Fruit fly (Drosophila melanogaster) whole organism, embryonic: ENCODE measurements around the gene CG13796.

Experiments used
- CG12659 ChIP-seq: fragments of 200-800 bp; sonication (Bioruptor generic); optimal IDR thresholded peaks from 3 replicates; lab custom pipeline; 2017; ENCODE audit warnings: mild to moderate bottlenecking, missing biosample characterization, missing genetic modification reagents, missing genetic modification characterization
- CG14050 ChIP-seq: fragments of 200-800 bp; sonication (Bioruptor generic); IDR thresholded peaks from 3 replicates; pipeline ENCODE4 v1.3.6; 2022; ENCODE audit warnings: missing biosample characterization, missing genetic modification characterization
- CG2199 ChIP-seq: fragments of 200-800 bp; sonication (Bioruptor generic); IDR thresholded peaks from 3 replicates; pipeline ENCODE4 v1.3.6; 2022; ENCODE audit warnings: missing biosample characterization, missing genetic modification characterization
- CG9876 ChIP-seq: fragments of 200-800 bp; sonication (Bioruptor generic); optimal IDR thresholded peaks from 2 replicates; lab custom pipeline; 2016; ENCODE audit warnings: missing biosample characterization, missing genetic modification characterization
- Myb ChIP-seq: fragments of 200-800 bp; sonication (Bioruptor generic); optimal IDR thresholded peaks from 2 replicates; lab custom pipeline; 2016; ENCODE audit warnings: missing biosample characterization, missing genetic modification characterization
- YL-1 ChIP-seq: fragments of 200-800 bp; sonication (Bioruptor generic); optimal IDR thresholded peaks from 3 replicates; lab custom pipeline; 2017; ENCODE audit warnings: missing biosample characterization, mild to moderate bottlenecking, missing genetic modification characterization
- gro ChIP-seq: fragments of 200-800 bp; sonication (Bioruptor generic); optimal IDR thresholded peaks from 2 replicates; lab custom pipeline; 2016; ENCODE audit warnings: missing biosample characterization, missing genetic modification characterization
- lov ChIP-seq, 2 experiments: fragments of 200-800 bp in 1 of 2; fragments of >200 bp in 1 of 2; sonication (Bioruptor generic) in 1 of 2; IDR thresholded peaks in 1 of 2; optimal IDR thresholded peaks in 1 of 2; 2 replicates in 1 of 2; 3 replicates in 1 of 2; pipeline versions ENCODE4 v1.3.6 to Lab custom; 2017 to 2022; ENCODE audit warnings: missing biosample characterization in 1 of 2, missing genetic modification characterization in 1 of 2
- pfk ChIP-seq: fragments of 200-800 bp; sonication (Bioruptor generic); optimal IDR thresholded peaks from 2 replicates; lab custom pipeline; 2018; ENCODE audit warnings: missing biosample characterization, mild to moderate bottlenecking, missing genetic modification characterization, moderate library complexity
- psq ChIP-seq: fragments of 200-800 bp; sonication (Bioruptor generic); optimal IDR thresholded peaks from 2 replicates; lab custom pipeline; 2017; ENCODE audit warnings: missing biosample characterization, missing genetic modification characterization
- unc-4 ChIP-seq: fragments of 200-800 bp; sonication (Bioruptor generic); IDR thresholded peaks from 2 replicates; pipeline ENCODE4 v1.3.6; 2022; ENCODE audit warnings: missing biosample characterization, missing genetic modification characterization; ENCODE audit not compliant: partially characterized antibody
- zfh2 ChIP-seq: fragments of 200-800 bp; sonication (Bioruptor generic); optimal IDR thresholded peaks from 2 replicates; lab custom pipeline; 2016; ENCODE audit warnings: missing biosample characterization, missing genetic modification characterization

DNA sequence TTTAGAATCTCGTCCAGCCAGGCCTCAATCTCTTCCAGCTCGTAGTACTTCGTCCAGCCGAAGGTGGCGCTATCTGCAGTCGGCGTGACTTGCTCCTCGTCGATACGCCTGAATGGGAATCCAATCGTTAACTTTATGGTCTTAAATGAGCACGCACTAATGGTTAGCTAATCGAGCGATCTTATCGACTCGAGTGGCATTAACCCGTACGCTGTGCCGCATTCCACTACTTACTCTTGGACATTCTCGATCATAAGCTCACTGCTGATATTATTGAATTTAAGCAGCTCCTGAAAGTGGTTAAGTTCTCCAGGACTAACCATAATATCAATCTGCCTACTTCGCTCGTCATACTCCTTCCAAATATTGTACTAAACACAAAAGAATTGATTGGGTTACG, 42.0 kb downstream of the CG13796 start:
- TF ChIP-seq gro = no peak
- TF ChIP-seq CG12659 (GFP tag; lab: Kevin White, UChicago) = no peak
- TF ChIP-seq CG2199 = no peak
- no peak for TF ChIP-seq lov (optimal IDR thresholded peaks at IDR 0.05; lab: Kevin White, UChicago)
- TF ChIP-seq lov (GFP tag; IDR thresholded peaks at IDR 0.05; lab: Robert Waterston, UW) = no peak
- no peak for TF ChIP-seq psq (GFP tag; lab: Kevin White, UChicago)
- no peak for TF ChIP-seq unc-4 (GFP tag; lab: Robert Waterston, UW)
- TF ChIP-seq YL-1 (GFP tag; lab: Kevin White, UChicago) = no peak
- TF ChIP-seq CG14050 = no peak
- no peak for TF ChIP-seq CG9876 (GFP tag; lab: Kevin White, UChicago)
- no peak for TF ChIP-seq zfh2
- no peak for TF ChIP-seq pfk
- TF ChIP-seq Myb = no peak
